Worm (Caenorhabditis elegans) whole organism, L4 larva: ENCODE measurements around the gene F41E7.6.

Experiments used
- F10B5.3 ChIP-seq: sonication (generic microtip); optimal IDR thresholded peaks from 2 replicates; lab custom pipeline; 2016; ENCODE audit warnings: mild to moderate bottlenecking, missing genetic modification characterization, missing compliant biosample characterization
- F26F4.8 ChIP-seq: fragments of 200-800 bp; sonication (Bioruptor generic); conservative IDR thresholded peaks from 2 replicates; pipeline ENCODE4 v1.3.6; 2022; ENCODE audit warnings: missing genetic modification characterization, missing compliant biosample characterization
- F37D6.2 ChIP-seq: sonication (generic microtip); optimal IDR thresholded peaks from 2 replicates; lab custom pipeline; 2016; ENCODE audit warnings: mild to moderate bottlenecking, missing genetic modification characterization, missing compliant biosample characterization
- F49E8.2 ChIP-seq: sonication (generic microtip); optimal IDR thresholded peaks from 2 replicates; lab custom pipeline; 2016; ENCODE audit warnings: missing compliant biosample characterization, mild to moderate bottlenecking, missing genetic modification characterization, borderline replicate concordance
- T20F7.1 ChIP-seq: fragments of 200-800 bp; sonication (Bioruptor generic); optimal IDR thresholded peaks from 2 replicates; lab custom pipeline; 2018; ENCODE audit warnings: mild to moderate bottlenecking, missing genetic modification characterization, missing compliant biosample characterization
- Y105C5A.15 ChIP-seq: fragments of 200-800 bp; sonication (Bioruptor generic); IDR thresholded peaks from 2 replicates; pipeline ENCODE4 v1.3.6; 2022; ENCODE audit warnings: missing genetic modification characterization, missing compliant biosample characterization
- Y5F2A.4 ChIP-seq: fragments of 200-800 bp; sonication (Bioruptor generic); optimal IDR thresholded peaks from 2 replicates; lab custom pipeline; 2018; ENCODE audit warnings: mild to moderate bottlenecking, missing genetic modification characterization, missing compliant biosample characterization
- Y75B8A.6 ChIP-seq: fragments of 200-800 bp; sonication (Bioruptor generic); IDR thresholded peaks from 2 replicates; pipeline ENCODE4 v1.3.6; 2022; ENCODE audit warnings: missing genetic modification reagents, missing genetic modification characterization, missing compliant biosample characterization
- aha-1 ChIP-seq: fragments of 150-350 bp; peaks from one replicate; lab custom pipeline; 2014; ENCODE audit warnings: missing biosample characterization, missing genetic modification characterization
- aly-2 ChIP-seq: sonication (generic microtip); optimal IDR thresholded peaks from 2 replicates; lab custom pipeline; 2018; ENCODE audit warnings: missing biosample characterization, missing genetic modification characterization
- ama-1 ChIP-seq: fragments of 150-350 bp; optimal IDR thresholded peaks from 2 replicates; lab custom pipeline; 2014; ENCODE audit warnings: inconsistent platforms, mixed read lengths
- ceh-20 ChIP-seq: fragments of 200-800 bp; sonication (Bioruptor generic); IDR thresholded peaks from 2 replicates; pipeline ENCODE4 v1.3.6; 2022; ENCODE audit warnings: missing genetic modification reagents, missing genetic modification characterization, missing compliant biosample characterization
- ceh-28 ChIP-seq: fragments of 150-350 bp; optimal IDR thresholded peaks from 2 replicates; lab custom pipeline; 2014; ENCODE audit warnings: missing biosample characterization, missing genetic modification reagents, missing genetic modification characterization
- ceh-44 ChIP-seq: fragments of 200-800 bp; sonication (Bioruptor generic); IDR thresholded peaks from 2 replicates; pipeline ENCODE4 v1.3.6; 2022; ENCODE audit warnings: missing genetic modification reagents, missing genetic modification characterization, missing compliant biosample characterization
- ctbp-1 ChIP-seq: fragments of 200-800 bp; sonication (Bioruptor generic); IDR thresholded peaks from 2 replicates; pipeline ENCODE4 v1.3.6; 2022; ENCODE audit warnings: missing genetic modification reagents, missing genetic modification characterization, missing compliant biosample characterization
- daf-12 ChIP-seq: fragments of 150-350 bp; optimal IDR thresholded peaks from 2 replicates; lab custom pipeline; 2014; ENCODE audit warnings: missing biosample characterization, missing genetic modification reagents, missing genetic modification characterization
- daf-16 ChIP-seq, 3 experiments: sonication (generic microtip); optimal IDR thresholded peaks; 2 replicates each; lab custom pipeline; 2016 to 2017; ENCODE audit warnings: missing genetic modification characterization in 3 of 3, missing genetic modification reagents in 3 of 3, mild to moderate bottlenecking in 2 of 3, missing compliant biosample characterization in 2 of 3, missing biosample characterization in 1 of 3, moderate library complexity in 1 of 3
- dmd-6 ChIP-seq: fragments of 200-800 bp; sonication (Bioruptor generic); IDR thresholded peaks from 2 replicates; pipeline ENCODE4 v1.3.6; 2022; ENCODE audit warnings: missing genetic modification reagents, missing genetic modification characterization, missing compliant biosample characterization
- dmd-9 ChIP-seq: fragments of 200-800 bp; sonication (Bioruptor generic); IDR thresholded peaks from 2 replicates; pipeline ENCODE4 v1.3.6; 2022; ENCODE audit warnings: missing genetic modification reagents, missing genetic modification characterization, missing compliant biosample characterization
- egl-43 ChIP-seq: fragments of 200-800 bp; sonication (Bioruptor generic); IDR thresholded peaks from 2 replicates; pipeline ENCODE4 v1.3.6; 2022; ENCODE audit warnings: missing genetic modification reagents, missing genetic modification characterization, missing compliant biosample characterization
- fos-1 ChIP-seq: fragments of 150-350 bp; optimal IDR thresholded peaks from 2 replicates; lab custom pipeline; 2014; ENCODE audit warnings: missing biosample characterization, missing genetic modification characterization
- hlh-11 ChIP-seq: fragments of 200-800 bp; sonication (Bioruptor generic); optimal IDR thresholded peaks from 2 replicates; lab custom pipeline; 2018; ENCODE audit warnings: mild to moderate bottlenecking, missing genetic modification characterization, missing compliant biosample characterization
- hlh-30 ChIP-seq: sonication (generic microtip); optimal IDR thresholded peaks from 2 replicates; lab custom pipeline; 2017; ENCODE audit warnings: antibody characterized with exemption, mild to moderate bottlenecking, missing genetic modification characterization, missing compliant biosample characterization; ENCODE audit not compliant: insufficient read depth
- hmg-1.1 ChIP-seq: fragments of 200-800 bp; sonication (Bioruptor generic); IDR thresholded peaks from 2 replicates; pipeline ENCODE4 v1.3.6; 2022; ENCODE audit warnings: missing genetic modification reagents, missing genetic modification characterization, missing compliant biosample characterization
- lin-15B ChIP-seq: fragments of 150-350 bp; sonication (generic microtip); optimal IDR thresholded peaks from 3 replicates; lab custom pipeline; 2014; ENCODE audit warnings: missing biosample characterization, missing genetic modification characterization
- lin-29 ChIP-seq: fragments of 200-800 bp; sonication (Bioruptor generic); IDR thresholded peaks from 2 replicates; pipeline ENCODE4 v1.3.6; 2022; ENCODE audit warnings: missing genetic modification reagents, missing genetic modification characterization, missing compliant biosample characterization
- lin-38 ChIP-seq: fragments of 200-800 bp; sonication (Bioruptor generic); IDR thresholded peaks from 2 replicates; pipeline ENCODE4 v1.3.6; 2022; ENCODE audit warnings: missing genetic modification reagents, missing genetic modification characterization, missing compliant biosample characterization
- lin-39 ChIP-seq: fragments of 150-350 bp; optimal IDR thresholded peaks from 2 replicates; lab custom pipeline; 2014; ENCODE audit warnings: missing biosample characterization, missing genetic modification reagents, missing genetic modification characterization
- lir-3 ChIP-seq: sonication (generic microtip); optimal IDR thresholded peaks from 2 replicates; lab custom pipeline; 2016; ENCODE audit warnings: mild to moderate bottlenecking, missing genetic modification characterization, missing compliant biosample characterization
- madf-9 ChIP-seq: fragments of 200-800 bp; sonication (Bioruptor generic); conservative IDR thresholded peaks from 2 replicates; pipeline ENCODE4 v1.3.6; 2022; ENCODE audit warnings: missing genetic modification reagents, missing genetic modification characterization, missing compliant biosample characterization
- mdl-1 ChIP-seq, 2 experiments: fragments of 150-350 bp in 1 of 2; sonication (generic microtip) in 1 of 2; optimal IDR thresholded peaks; 2 replicates each; lab custom pipeline; 2014 to 2017; ENCODE audit warnings: missing biosample characterization in 2 of 2, missing genetic modification characterization in 2 of 2
- mdt-29 ChIP-seq: fragments of 200-800 bp; sonication (Bioruptor generic); IDR thresholded peaks from 2 replicates; pipeline ENCODE4 v1.3.6; 2022; ENCODE audit warnings: missing genetic modification reagents, missing genetic modification characterization, missing compliant biosample characterization
- nhr-11 ChIP-seq: fragments of 150-350 bp; optimal IDR thresholded peaks from 2 replicates; lab custom pipeline; 2014; ENCODE audit warnings: missing biosample characterization, missing genetic modification characterization
- nhr-28 ChIP-seq: fragments of 150-350 bp; optimal IDR thresholded peaks from 2 replicates; lab custom pipeline; 2014; ENCODE audit warnings: missing biosample characterization, missing genetic modification characterization
- nhr-48 ChIP-seq: sonication (generic microtip); optimal IDR thresholded peaks from 2 replicates; lab custom pipeline; 2016; ENCODE audit warnings: mild to moderate bottlenecking, missing genetic modification characterization, missing compliant biosample characterization
- nhr-76 ChIP-seq: fragments of 150-350 bp; optimal IDR thresholded peaks from 2 replicates; lab custom pipeline; 2014; ENCODE audit warnings: missing biosample characterization, missing genetic modification characterization
- php-3 ChIP-seq: fragments of 200-800 bp; sonication (Bioruptor generic); IDR thresholded peaks from 2 replicates; pipeline ENCODE4 v1.3.6; 2022; ENCODE audit warnings: missing genetic modification reagents, missing genetic modification characterization, missing compliant biosample characterization
- saeg-2 ChIP-seq: fragments of 200-800 bp; sonication (Bioruptor generic); IDR thresholded peaks from 2 replicates; pipeline ENCODE4 v1.3.6; 2022; ENCODE audit warnings: missing genetic modification reagents, missing genetic modification characterization, missing compliant biosample characterization
- sdz-12 ChIP-seq: fragments of 200-800 bp; sonication (Bioruptor generic); optimal IDR thresholded peaks from 2 replicates; lab custom pipeline; 2018; ENCODE audit warnings: mild to moderate bottlenecking, missing genetic modification characterization, missing compliant biosample characterization
- set-16 ChIP-seq: fragments of 200-800 bp; sonication (Bioruptor generic); IDR thresholded peaks from 2 replicates; pipeline ENCODE4 v1.3.6; 2022; ENCODE audit warnings: missing genetic modification reagents, missing genetic modification characterization, missing compliant biosample characterization
- skn-1 ChIP-seq: fragments of 150-350 bp; optimal IDR thresholded peaks from 2 replicates; lab custom pipeline; 2014; ENCODE audit warnings: missing biosample characterization, missing genetic modification characterization
- tra-1 ChIP-seq: fragments of 200-800 bp; sonication (Bioruptor generic); IDR thresholded peaks from 2 replicates; pipeline ENCODE4 v1.3.6; 2022; ENCODE audit warnings: missing genetic modification reagents, missing genetic modification characterization, missing compliant biosample characterization
- zfp-2 ChIP-seq: sonication (generic microtip); optimal IDR thresholded peaks from 2 replicates; lab custom pipeline; 2016; ENCODE audit warnings: mild to moderate bottlenecking, missing genetic modification characterization, missing compliant biosample characterization
- zip-2 ChIP-seq: fragments of 150-350 bp; optimal IDR thresholded peaks from 2 replicates; lab custom pipeline; 2014; ENCODE audit warnings: missing biosample characterization, missing genetic modification characterization
- ztf-11 ChIP-seq: fragments of 150-350 bp; optimal IDR thresholded peaks from 2 replicates; lab custom pipeline; 2014; ENCODE audit warnings: missing biosample characterization, missing genetic modification characterization
- ztf-7 ChIP-seq: fragments of 150-350 bp; optimal IDR thresholded peaks from 2 replicates; lab custom pipeline; 2014; ENCODE audit warnings: missing biosample characterization, missing genetic modification characterization

Gene F41E7.6

ce11 chrX:10338100-10338499, 27.8 kb upstream of the F41E7.6 start, which contains the start of gene cut-5:
TSS of gene cut-5 (minus strand) at chrX:10338200.
- TF ChIP-seq lin-39 (tag; lab: Kevin White, UChicago) (no peak), Y5F2A.4 (no peak), Y75B8A.6 (no peak), nhr-11 (tag; lab: Kevin White, UChicago) (no peak), daf-12 (no peak), F10B5.3 (tag; lab: Kevin White, UChicago) (no peak), ztf-11 (no peak), F37D6.2 (tag; lab: Kevin White, UChicago) (no peak)
- TF ChIP-seq, all 104 proteins: peak for 0

DNA sequence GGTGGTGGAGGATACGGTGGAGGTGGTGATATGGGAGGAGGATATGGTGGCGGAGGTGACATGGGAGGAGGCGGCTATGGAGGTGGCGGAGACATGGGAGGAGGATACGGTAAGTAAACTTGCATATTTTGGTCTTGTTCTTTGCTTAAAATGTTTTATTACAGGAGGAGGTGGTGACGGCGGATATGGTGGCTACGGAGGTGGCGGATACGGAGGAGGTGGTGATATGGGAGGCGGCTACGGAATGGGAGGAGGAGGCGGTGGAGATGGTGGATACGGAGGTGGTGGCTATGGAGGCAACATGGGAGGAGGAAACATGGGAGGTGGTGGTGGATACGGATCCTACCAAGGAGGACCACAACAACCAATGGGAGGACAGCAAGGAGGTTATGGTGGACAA, 26.3 kb upstream of the F41E7.6 start:
- TF ChIP-seq aha-1 (tag; lab: Kevin White, UChicago) (peak; percentile 72), set-16 (GFP tag; lab: Robert Waterston, UW) (peak; percentile 66), egl-43 (GFP tag; lab: Robert Waterston, UW) (peak; percentile 59; the same call in 1 of the 2 replicates), php-3 (GFP tag; lab: Robert Waterston, UW) (no peak), F26F4.8 (0 out of 2 replicates have a peak, but pooled peaks have one; percentile 53), mdl-1 (tag; optimal IDR thresholded peaks at IDR 0.05; lab: Kevin White, UChicago) (no peak)

DNA sequence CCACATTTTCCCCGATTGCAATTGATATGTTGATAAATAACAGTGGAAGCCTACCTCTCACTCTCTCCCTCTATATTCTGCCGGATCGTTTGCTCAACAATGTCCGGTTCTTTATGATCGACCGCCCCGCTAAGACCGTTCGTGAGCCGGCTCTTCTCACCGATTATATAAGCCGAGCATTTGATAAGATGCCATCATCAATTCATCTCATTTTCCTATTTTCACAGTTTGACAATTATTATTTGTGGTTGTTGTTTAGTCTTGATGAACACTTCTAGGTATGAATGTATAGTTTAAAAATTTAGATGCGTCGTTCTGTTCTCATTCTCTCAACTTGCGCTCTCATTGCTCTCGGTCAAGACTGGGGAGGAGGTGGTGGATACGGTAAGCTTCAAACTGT, 25.9 kb upstream of the F41E7.6 start, which contains the start of gene idpa-3:
idpa-3 (plus strand) TSS at position 301 of the 400 bp plus-strand sequence.
- TF ChIP-seq ceh-44 (GFP tag; lab: Robert Waterston, UW): no peak
- TF ChIP-seq skn-1 (tag; lab: Kevin White, UChicago): no peak
- no peak for TF ChIP-seq zip-2 (tag; lab: Kevin White, UChicago)
- TF ChIP-seq fos-1 (tag; lab: Kevin White, UChicago): no peak
- no peak for TF ChIP-seq ceh-28 (tag; lab: Kevin White, UChicago)
- no peak for TF ChIP-seq ama-1 (lab: Kevin White, UChicago)
- TF ChIP-seq F49E8.2: no peak
- no peak for TF ChIP-seq hmg-1.1
- no peak for TF ChIP-seq lin-38
- no peak for TF ChIP-seq ztf-11
- no peak for TF ChIP-seq sdz-12 (GFP tag; lab: Kevin White, UChicago)

- no peak for TF ChIP-seq ceh-20 (GFP tag; lab: Robert Waterston, UW)
- no peak for TF ChIP-seq aly-2
- TF ChIP-seq zfp-2 (tag; lab: Kevin White, UChicago): no peak
- TF ChIP-seq ztf-7 (tag; lab: Kevin White, UChicago): no peak
- no peak for TF ChIP-seq lin-29 (GFP tag; lab: Robert Waterston, UW)
- TF ChIP-seq dmd-6 (GFP tag; lab: Robert Waterston, UW): peak; percentile 79
- TF ChIP-seq nhr-76 (tag; lab: Kevin White, UChicago): no peak
- TF ChIP-seq F37D6.2 (tag; lab: Kevin White, UChicago): no peak
- peak; percentile 49; the same call in 1 of the 2 replicates for TF ChIP-seq tra-1 (GFP tag; lab: Robert Waterston, UW)
- no peak for TF ChIP-seq dmd-9 (GFP tag; lab: Robert Waterston, UW)
- TF ChIP-seq madf-9 (GFP tag; lab: Robert Waterston, UW): no peak
- no peak for TF ChIP-seq T20F7.1 (GFP tag; lab: Kevin White, UChicago)
- TF ChIP-seq ctbp-1 (GFP tag; lab: Robert Waterston, UW): no peak
- TF ChIP-seq nhr-28 (tag; lab: Kevin White, UChicago): peak; percentile 96
- TF ChIP-seq nhr-48: peak; percentile 55
- peak; percentile 81 for TF ChIP-seq aha-1 (tag; lab: Kevin White, UChicago)
- no peak for TF ChIP-seq mdt-29 (GFP tag; lab: Robert Waterston, UW)
- TF ChIP-seq daf-16 (GFP tag; optimal IDR thresholded peaks at IDR 0.05; lab: Kevin White, UChicago): peak in 1 of 2 experiments; percentile 14
- peak; percentile 93 for TF ChIP-seq daf-16 (tag; optimal IDR thresholded peaks at IDR 0.05; lab: Kevin White, UChicago)
- TF ChIP-seq nhr-11 (tag; lab: Kevin White, UChicago): peak; percentile 71
- no peak for TF ChIP-seq daf-12
- TF ChIP-seq hlh-30 (tag; lab: Kevin White, UChicago): peak; percentile 1
- no peak for TF ChIP-seq lin-15B
- TF ChIP-seq lir-3 (tag; lab: Kevin White, UChicago): no peak
- TF ChIP-seq saeg-2 (GFP tag; lab: Robert Waterston, UW): no peak
- TF ChIP-seq hlh-11 (tag; lab: Kevin White, UChicago): peak; percentile 65
- TF ChIP-seq Y105C5A.15: no peak
These were observed 23.1 kb upstream of the F41E7.6 start, which contains the start of gene R07E3.4 for ce11 chrX:10333301-10333854. TSS of gene R07E3.4 (minus strand) at chrX:10333351.
